Worm (Caenorhabditis elegans): ENCODE data around the gene cyn-17.

DNA sequence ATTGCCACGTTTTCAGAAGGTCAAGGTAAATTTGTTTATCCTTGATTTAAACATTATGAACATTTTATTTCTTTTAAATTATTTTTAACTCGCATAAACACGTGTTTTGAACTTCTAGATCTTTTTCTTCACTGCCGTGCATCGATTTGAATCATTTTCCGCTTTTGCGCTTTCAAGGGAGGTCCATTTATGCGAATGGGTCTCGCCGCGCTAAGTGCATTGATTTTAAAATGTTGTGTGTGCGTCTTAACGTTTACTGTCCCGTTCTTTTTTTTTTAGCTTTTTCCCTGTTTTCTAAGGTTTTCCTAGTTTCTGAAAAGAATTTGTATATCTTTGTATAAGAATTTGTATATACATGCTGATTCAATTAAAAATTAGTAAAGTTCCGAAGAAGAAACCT lies 26.0 kb downstream of the cyn-17 start:
- TF ChIP-seq nhr-28 (tag; optimal IDR thresholded peaks at IDR 0.05) (no peak), lin-39 (tag; optimal IDR thresholded peaks at IDR 0.05) (no peak), elt-3 (tag; optimal IDR thresholded peaks at IDR 0.05) (no peak), nhr-77 (tag; optimal IDR thresholded peaks at IDR 0.05) (no peak), tbx-2 (tag; optimal IDR thresholded peaks at IDR 0.05) (no peak), elt-1 (tag; optimal IDR thresholded peaks at IDR 0.05) (no peak), jun-1 (tag; optimal IDR thresholded peaks at IDR 0.05) (no peak)
